Fruit fly (Drosophila melanogaster): ENCODE data around the gene nmo.
A peak's percentile ranks its signal among the peaks of the same experiment; 100 is the strongest.

nmo gene

DNA sequence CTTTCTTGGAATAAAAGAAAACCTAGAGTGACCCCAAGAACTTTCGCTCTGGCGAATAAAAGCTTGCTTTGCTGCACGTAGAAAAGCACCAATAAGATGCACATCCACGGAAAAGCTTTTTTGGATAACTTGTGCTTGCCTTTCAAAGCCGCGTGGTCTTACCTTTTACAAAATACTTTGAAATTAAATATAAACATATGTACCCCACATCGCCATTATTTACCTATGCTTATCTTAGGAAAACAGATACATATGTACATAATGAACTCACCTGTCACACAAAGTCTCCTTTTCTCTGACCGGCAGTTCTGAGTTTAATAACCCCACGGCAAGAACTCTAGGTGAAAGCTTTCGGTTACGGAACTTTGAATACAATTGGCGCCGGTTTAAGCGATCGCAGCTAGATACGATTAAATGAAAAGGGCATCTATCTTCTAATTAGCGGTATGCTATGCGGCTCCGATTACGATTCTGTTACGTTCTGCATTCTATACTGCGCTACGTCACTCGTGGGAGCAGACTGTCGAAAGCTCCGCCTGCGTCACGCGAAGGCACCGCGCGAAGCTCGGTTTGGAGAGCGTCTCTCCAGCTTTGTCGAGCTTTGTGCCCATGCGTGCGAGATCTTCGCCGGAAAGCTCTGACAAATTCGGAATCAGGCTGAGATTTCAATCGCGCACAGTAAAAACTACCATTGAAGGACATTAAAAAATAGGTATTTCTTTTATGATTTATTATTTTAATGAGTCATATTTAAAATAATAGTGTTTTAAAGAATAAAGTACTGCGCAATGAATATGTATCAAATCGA lies 79.5 kb downstream of the nmo start, which contains the start of gene bip1 (continued):
- TF ChIP-seq topi (GFP tag; optimal IDR thresholded peaks at IDR 0.05): peak; percentile 11
- peak; percentile 53 for TF ChIP-seq svp (GFP tag)
- peak; percentile 25 for TF ChIP-seq Eip93F (GFP tag; optimal IDR thresholded peaks at IDR 0.05)

DNA sequence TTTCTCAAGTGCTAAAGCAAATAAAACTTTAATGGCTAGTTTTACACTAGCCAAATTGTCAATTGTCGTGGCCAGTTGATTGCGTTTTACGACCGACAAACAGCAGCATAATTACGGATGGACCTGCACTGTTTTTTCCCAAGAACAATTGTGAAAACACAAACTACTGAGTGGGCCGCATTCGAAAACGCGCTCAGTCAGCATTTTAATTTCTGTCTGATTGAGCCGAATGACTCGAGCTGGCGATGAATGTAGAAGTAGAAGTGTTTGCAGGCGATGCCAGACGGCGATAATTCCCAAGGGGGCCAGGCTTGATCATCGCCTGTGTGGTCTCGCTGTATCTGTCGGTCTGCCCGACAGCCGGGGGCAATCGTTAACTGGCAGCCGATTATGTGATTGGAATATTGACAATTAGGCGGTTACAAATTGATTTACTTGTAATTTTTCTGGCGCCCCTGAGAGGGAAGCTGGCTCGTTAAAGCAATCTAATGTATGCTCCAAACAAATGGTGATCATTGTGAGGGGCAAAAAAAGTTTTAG lies 80.9 kb downstream of the nmo start:
- no peak for TF ChIP-seq Ets96B (tag; optimal IDR thresholded peaks at IDR 0.05)

dm6 chr3L:8060188-8060856 lies 81.5 kb downstream of the nmo start:
- TF ChIP-seq CG6854 (GFP tag; optimal IDR thresholded peaks at IDR 0.05) (peak; percentile 60), CG16779 (tag; optimal IDR thresholded peaks at IDR 0.05) (peak; percentile 38), CG6276 (GFP tag; optimal IDR thresholded peaks at IDR 0.05) (peak; percentile 37), Eip78C (GFP tag) (peak; percentile 68), CG15336 (GFP tag; IDR thresholded peaks at IDR 0.05) (peak; percentile 19; the same call in 1 of the 2 replicates), eg (GFP tag; IDR thresholded peaks at IDR 0.05) (peak; percentile 46; the same call in 1 of the 3 replicates), Eip93F (GFP tag; optimal IDR thresholded peaks at IDR 0.05) (peak; percentile 33), ss (GFP tag; optimal IDR thresholded peaks at IDR 0.05) (peak in 1 of 2 experiments; percentile 22), svp (GFP tag) (peak; percentile 78)

dm6 chr3L:8063214-8064156 lies 84.6 kb downstream of the nmo start, which contains the start of gene Sarm:
Gene Sarm, plus strand, starts transcription at chr3L:8063874.
- TF ChIP-seq Sox15 (GFP tag; optimal IDR thresholded peaks at IDR 0.05): peak; percentile 10
- peak; percentile 26 for TF ChIP-seq CG7368 (GFP tag; optimal IDR thresholded peaks at IDR 0.05)
- TF ChIP-seq Eip78C (GFP tag): peak; percentile 24
- peak; percentile 61 for TF ChIP-seq achi (GFP tag; optimal IDR thresholded peaks at IDR 0.05)
- peak; percentile 46; the same call in 2 of the 3 replicates for TF ChIP-seq CG8119 (GFP tag; IDR thresholded peaks at IDR 0.05)
- peak; percentile 39; the same call in 1 of the 3 replicates for TF ChIP-seq CG6163 (GFP tag; IDR thresholded peaks at IDR 0.05)
- TF ChIP-seq spab (GFP tag; optimal IDR thresholded peaks at IDR 0.05): peak; percentile 32
- peak; percentile 59 for TF ChIP-seq vri (GFP tag; optimal IDR thresholded peaks at IDR 0.05)
- no peak for TF ChIP-seq CG1621 (tag; optimal IDR thresholded peaks at IDR 0.05)
- TF ChIP-seq CG6808 (GFP tag; optimal IDR thresholded peaks at IDR 0.05): peak; percentile 68
- TF ChIP-seq lz (GFP tag; optimal IDR thresholded peaks at IDR 0.05): peak; percentile 57
- peak; percentile 37 for TF ChIP-seq fd59A (GFP tag; optimal IDR thresholded peaks at IDR 0.05)
- peak in 1 of 2 experiments; percentile 62 for TF ChIP-seq salr (GFP tag; optimal IDR thresholded peaks at IDR 0.05)
- TF ChIP-seq CG11762 (GFP tag; optimal IDR thresholded peaks at IDR 0.05; ENCODE audit: insufficient read depth): peak; percentile 34
- TF ChIP-seq Sox102F (GFP tag; optimal IDR thresholded peaks at IDR 0.05): peak; percentile 68
- TF ChIP-seq CG8319 (GFP tag; optimal IDR thresholded peaks at IDR 0.05): no peak
- TF ChIP-seq Eip93F (GFP tag; optimal IDR thresholded peaks at IDR 0.05): peak; percentile 48
- no peak for TF ChIP-seq CG4318 (GFP tag; optimal IDR thresholded peaks at IDR 0.05)
- TF ChIP-seq dsx (GFP tag; optimal IDR thresholded peaks at IDR 0.05; ENCODE audit: poor library complexity, severe bottlenecking): peak; percentile 46
- TF ChIP-seq svp (GFP tag): peak; percentile 91
- TF ChIP-seq CG11294 (GFP tag; IDR thresholded peaks at IDR 0.05): no peak
- TF ChIP-seq CG8632 (GFP tag; optimal IDR thresholded peaks at IDR 0.05): peak; percentile 47
- TF ChIP-seq CG6854 (GFP tag; optimal IDR thresholded peaks at IDR 0.05): peak; percentile 28
- TF ChIP-seq CG10631 (GFP tag; optimal IDR thresholded peaks at IDR 0.05): peak; percentile 43
- TF ChIP-seq fkh (GFP tag; optimal IDR thresholded peaks at IDR 0.05): peak; percentile 8
- no peak for TF ChIP-seq dac (GFP tag; optimal IDR thresholded peaks at IDR 0.05)
- TF ChIP-seq Eip75B (GFP tag; optimal IDR thresholded peaks at IDR 0.05): peak; percentile 70
- peak; percentile 14 for TF ChIP-seq CG9139 (GFP tag; optimal IDR thresholded peaks at IDR 0.05)
- no peak; the same call in 2 of the 3 replicates for TF ChIP-seq eg (GFP tag; IDR thresholded peaks at IDR 0.05)
- peak; percentile 55 for TF ChIP-seq acj6 (GFP tag; optimal IDR thresholded peaks at IDR 0.05)
- TF ChIP-seq CG31627 (GFP tag; optimal IDR thresholded peaks at IDR 0.05): peak; percentile 58
- peak; percentile 81 for TF ChIP-seq Met (GFP tag; optimal IDR thresholded peaks at IDR 0.05)
- TF ChIP-seq Ets96B (tag; optimal IDR thresholded peaks at IDR 0.05): peak; percentile 40

All from whole organism, prepupa.